Fruit fly (Drosophila melanogaster) whole organism, embryonic: ENCODE results near the gene D12.
A peak's percentile ranks its signal among the peaks of the same experiment; 100 is the strongest.

ENCODE experiments used
- Abd-B ChIP-seq: fragments of 200-800 bp; sonication (Bioruptor generic); optimal IDR thresholded peaks from 2 replicates; lab custom pipeline; 2018; ENCODE audit warnings: missing biosample characterization, mild to moderate bottlenecking, missing genetic modification characterization, moderate library complexity
- Antp ChIP-seq: fragments of 200-800 bp; sonication (Bioruptor generic); optimal IDR thresholded peaks from 3 replicates; lab custom pipeline; 2016; ENCODE audit warnings: missing biosample characterization, missing genetic modification characterization
- CG10543 ChIP-seq: fragments of 200-800 bp; sonication (Bioruptor generic); optimal IDR thresholded peaks from 3 replicates; lab custom pipeline; 2017; ENCODE audit warnings: missing biosample characterization, mild to moderate bottlenecking, missing genetic modification characterization, moderate library complexity
- CG11560 ChIP-seq: fragments of 200-800 bp; sonication (Bioruptor generic); IDR thresholded peaks from 3 replicates; pipeline ENCODE4 v1.3.6; 2022; ENCODE audit warnings: missing biosample characterization, missing genetic modification characterization
- CG12236 ChIP-seq: fragments of 200-800 bp; sonication (Bioruptor generic); optimal IDR thresholded peaks from 2 replicates; lab custom pipeline; 2016; ENCODE audit warnings: missing biosample characterization, missing genetic modification characterization
- CG15011 ChIP-seq: fragments of 200-800 bp; sonication (Bioruptor generic); optimal IDR thresholded peaks from 3 replicates; lab custom pipeline; 2018; ENCODE audit warnings: missing biosample characterization, mild to moderate bottlenecking, missing genetic modification characterization
- CG1529 ChIP-seq: fragments of 200-800 bp; sonication (Bioruptor generic); optimal IDR thresholded peaks from 3 replicates; lab custom pipeline; 2018; ENCODE audit warnings: missing biosample characterization, missing genetic modification characterization
- CG16863 ChIP-seq: fragments of 200-800 bp; sonication (Bioruptor generic); optimal IDR thresholded peaks from 3 replicates; lab custom pipeline; 2016; ENCODE audit warnings: missing biosample characterization, missing genetic modification characterization
- CG17186 ChIP-seq: fragments of 200-800 bp; sonication (Bioruptor generic); optimal IDR thresholded peaks from 3 replicates; lab custom pipeline; 2017; ENCODE audit warnings: missing biosample characterization, missing genetic modification reagents, missing genetic modification characterization
- CG17802 ChIP-seq: fragments of 200-800 bp; sonication (Bioruptor generic); optimal IDR thresholded peaks from 2 replicates; lab custom pipeline; 2018; ENCODE audit warnings: missing biosample characterization, mild to moderate bottlenecking, missing genetic modification characterization, moderate library complexity
- CG17912 ChIP-seq: fragments of 200-800 bp; sonication (Bioruptor generic); optimal IDR thresholded peaks from 2 replicates; lab custom pipeline; 2018; ENCODE audit warnings: missing biosample characterization, mild to moderate bottlenecking, missing genetic modification characterization
- CG1792 ChIP-seq: fragments of 200-800 bp; sonication (Bioruptor generic); optimal IDR thresholded peaks from 2 replicates; lab custom pipeline; 2016; ENCODE audit warnings: missing biosample characterization, missing genetic modification characterization
- CG18619 ChIP-seq: fragments of 200-800 bp; sonication (Bioruptor generic); optimal IDR thresholded peaks from 3 replicates; lab custom pipeline; 2017; ENCODE audit warnings: missing biosample characterization, mild to moderate bottlenecking, missing genetic modification characterization
- CG32767 ChIP-seq: fragments of 200-800 bp; sonication (Bioruptor generic); IDR thresholded peaks from 2 replicates; pipeline ENCODE4 v1.3.6; 2022; ENCODE audit warnings: missing biosample characterization, missing genetic modification characterization
- CG3726 ChIP-seq: fragments of 200-800 bp; sonication (Bioruptor generic); IDR thresholded peaks from 3 replicates; pipeline ENCODE4, ENCODE4 v1.3.6; 2022; ENCODE audit warnings: missing biosample characterization, missing genetic modification characterization
- CG3995 ChIP-seq: fragments of 200-800 bp; sonication (Bioruptor generic); optimal IDR thresholded peaks from 3 replicates; lab custom pipeline; 2016; ENCODE audit warnings: missing biosample characterization, missing genetic modification characterization
- CG6683 ChIP-seq: fragments of 200-800 bp; sonication (Bioruptor generic); optimal IDR thresholded peaks from 2 replicates; lab custom pipeline; 2017; ENCODE audit warnings: missing biosample characterization, mild to moderate bottlenecking, missing genetic modification characterization, missing genetic modification reagents
- CG7839 ChIP-seq: fragments of 200-800 bp; sonication (Bioruptor generic); optimal IDR thresholded peaks from 3 replicates; lab custom pipeline; 2018; ENCODE audit warnings: missing biosample characterization, mild to moderate bottlenecking, missing genetic modification characterization, moderate library complexity
- CG8478 ChIP-seq: fragments of >200 bp; optimal IDR thresholded peaks from 2 replicates; lab custom pipeline; 2018
- CG8924 ChIP-seq: fragments of 200-800 bp; optimal IDR thresholded peaks from 3 replicates; lab custom pipeline; 2019; ENCODE audit warnings: missing biosample characterization, mild to moderate bottlenecking, missing genetic modification characterization, moderate library complexity
- Camta ChIP-seq: fragments of 200-800 bp; sonication (Bioruptor generic); optimal IDR thresholded peaks from 2 replicates; lab custom pipeline; 2016; ENCODE audit warnings: missing biosample characterization, missing genetic modification characterization
- Dbx ChIP-seq: fragments of 200-800 bp; sonication (Bioruptor generic); IDR thresholded peaks from 3 replicates; pipeline ENCODE4 v1.3.6; 2022; ENCODE audit warnings: missing biosample characterization, missing genetic modification characterization
- Fer1 ChIP-seq: fragments of 200-800 bp; sonication (Bioruptor generic); optimal IDR thresholded peaks from 2 replicates; lab custom pipeline; 2017; ENCODE audit warnings: missing biosample characterization, mild to moderate bottlenecking, missing genetic modification characterization
- GATAe ChIP-seq: fragments of 200-800 bp; sonication (Bioruptor generic); conservative IDR thresholded peaks from 2 replicates; pipeline ENCODE4 v1.3.6; 2022; ENCODE audit warnings: missing biosample characterization, missing genetic modification characterization
- Gug ChIP-seq: fragments of 200-800 bp; sonication (Bioruptor generic); IDR thresholded peaks from 4 replicates; pipeline ENCODE4 v1.3.6; 2022; ENCODE audit warnings: missing biosample characterization, missing genetic modification characterization
- H15 ChIP-seq: fragments of 200-800 bp; sonication (Bioruptor generic); IDR thresholded peaks from 3 replicates; pipeline ENCODE4 v1.3.6; 2022; ENCODE audit warnings: missing biosample characterization, missing genetic modification characterization
- Hmx ChIP-seq: fragments of 200-800 bp; sonication (Bioruptor generic); optimal IDR thresholded peaks from 2 replicates; lab custom pipeline; 2016; ENCODE audit warnings: missing biosample characterization, missing genetic modification characterization
- Myb ChIP-seq: fragments of 200-800 bp; sonication (Bioruptor generic); optimal IDR thresholded peaks from 2 replicates; lab custom pipeline; 2016; ENCODE audit warnings: missing biosample characterization, missing genetic modification characterization
- Six4 ChIP-seq: fragments of 200-800 bp; sonication (Bioruptor generic); optimal IDR thresholded peaks from 2 replicates; lab custom pipeline; 2016; ENCODE audit warnings: missing biosample characterization, missing genetic modification characterization
- Spps ChIP-seq: fragments of 200-800 bp; sonication (Bioruptor generic); optimal IDR thresholded peaks from 2 replicates; lab custom pipeline; 2018; ENCODE audit warnings: missing biosample characterization, mild to moderate bottlenecking, missing genetic modification characterization
- corto ChIP-seq: fragments of 200-800 bp; sonication (Bioruptor generic); optimal IDR thresholded peaks from 2 replicates; lab custom pipeline; 2016; ENCODE audit warnings: missing biosample characterization, mild to moderate bottlenecking, missing genetic modification characterization, moderate library complexity
- crol ChIP-seq: fragments of 200-800 bp; sonication (Bioruptor generic); IDR thresholded peaks from 2 replicates; pipeline ENCODE4 v1.3.6; 2022; ENCODE audit warnings: missing biosample characterization, missing genetic modification characterization
- en ChIP-seq: fragments of 200-800 bp; sonication (Bioruptor generic); optimal IDR thresholded peaks from 2 replicates; lab custom pipeline; 2016; ENCODE audit warnings: missing biosample characterization, missing genetic modification characterization
- eyg ChIP-seq: fragments of 200-800 bp; sonication (Bioruptor generic); optimal IDR thresholded peaks from 3 replicates; lab custom pipeline; 2016; ENCODE audit warnings: missing biosample characterization, missing genetic modification characterization
- fd3F ChIP-seq: fragments of 200-800 bp; sonication (Bioruptor generic); optimal IDR thresholded peaks from 2 replicates; lab custom pipeline; 2018; ENCODE audit warnings: missing biosample characterization, mild to moderate bottlenecking, missing genetic modification characterization, moderate library complexity
- gcm ChIP-seq: fragments of 200-800 bp; sonication (Bioruptor generic); optimal IDR thresholded peaks from 2 replicates; lab custom pipeline; 2019; ENCODE audit warnings: missing biosample characterization, mild to moderate bottlenecking, missing genetic modification characterization, moderate library complexity
- gsb-n ChIP-seq: fragments of 200-800 bp; sonication (Bioruptor generic); optimal IDR thresholded peaks from 3 replicates; lab custom pipeline; 2018; ENCODE audit warnings: missing biosample characterization, mild to moderate bottlenecking, missing genetic modification characterization
- hth ChIP-seq: fragments of >200 bp; optimal IDR thresholded peaks from 2 replicates; lab custom pipeline; 2017; ENCODE audit warnings: inconsistent platforms
- lbe ChIP-seq: fragments of 200-800 bp; sonication (Bioruptor generic); optimal IDR thresholded peaks from 2 replicates; lab custom pipeline; 2016; ENCODE audit warnings: missing biosample characterization, mild to moderate bottlenecking, missing genetic modification characterization
- mam ChIP-seq: fragments of 200-800 bp; sonication (Bioruptor generic); optimal IDR thresholded peaks from 3 replicates; lab custom pipeline; 2016; ENCODE audit warnings: missing biosample characterization, missing genetic modification characterization
- prd ChIP-seq, 3 experiments: fragments of >200 bp in 2 of 3; fragments of 200-800 bp in 1 of 3; sonication (Bioruptor generic) in 1 of 3; optimal IDR thresholded peaks in 2 of 3; IDR thresholded peaks in 1 of 3; 2 replicates in 2 of 3; 3 replicates in 1 of 3; pipeline versions ENCODE4 v1.3.6 to Lab custom; 2017 to 2022; ENCODE audit warnings: missing biosample characterization in 1 of 3, missing genetic modification characterization in 1 of 3
- pzg ChIP-seq: fragments of 200-800 bp; sonication (Bioruptor generic); optimal IDR thresholded peaks from 3 replicates; lab custom pipeline; 2018; ENCODE audit warnings: missing biosample characterization, mild to moderate bottlenecking, missing genetic modification characterization, moderate library complexity
- run ChIP-seq: fragments of 200-800 bp; sonication (Bioruptor generic); optimal IDR thresholded peaks from 3 replicates; lab custom pipeline; 2018; ENCODE audit warnings: missing biosample characterization, mild to moderate bottlenecking, missing genetic modification characterization
- sens ChIP-seq: fragments of 200-800 bp; sonication (Bioruptor generic); peaks from one replicate; lab custom pipeline; 2016; ENCODE audit warnings: missing biosample characterization, missing genetic modification characterization
- shn ChIP-seq: fragments of 200-800 bp; sonication (Bioruptor generic); optimal IDR thresholded peaks from 3 replicates; lab custom pipeline; 2016; ENCODE audit warnings: missing biosample characterization, missing genetic modification characterization
- stc ChIP-seq: fragments of 200-800 bp; sonication (Bioruptor generic); IDR thresholded peaks from 2 replicates; pipeline ENCODE4 v1.3.6; 2022; ENCODE audit warnings: missing biosample characterization, missing genetic modification characterization
- tgo ChIP-seq: fragments of 200-800 bp; sonication (Bioruptor generic); IDR thresholded peaks from 3 replicates; pipeline ENCODE4 v1.3.6; 2022; ENCODE audit warnings: missing biosample characterization, missing genetic modification characterization
- toy ChIP-seq: fragments of 200-800 bp; sonication (Bioruptor generic); IDR thresholded peaks from 2 replicates; pipeline ENCODE4 v1.3.6; 2022; ENCODE audit warnings: missing biosample characterization, missing genetic modification characterization
- trem ChIP-seq: fragments of 200-800 bp; optimal IDR thresholded peaks from 3 replicates; lab custom pipeline; 2019; ENCODE audit warnings: missing biosample characterization, mild to moderate bottlenecking, missing genetic modification characterization, moderate library complexity
- trh ChIP-seq: fragments of 200-800 bp; sonication (Bioruptor generic); optimal IDR thresholded peaks from 2 replicates; lab custom pipeline; 2016; ENCODE audit warnings: missing biosample characterization, missing genetic modification characterization
- zen ChIP-seq: fragments of 200-800 bp; sonication (Bioruptor generic); optimal IDR thresholded peaks from 3 replicates; lab custom pipeline; 2018; ENCODE audit warnings: missing biosample characterization, mild to moderate bottlenecking, missing genetic modification characterization, moderate library complexity

Gene D12

DNA sequence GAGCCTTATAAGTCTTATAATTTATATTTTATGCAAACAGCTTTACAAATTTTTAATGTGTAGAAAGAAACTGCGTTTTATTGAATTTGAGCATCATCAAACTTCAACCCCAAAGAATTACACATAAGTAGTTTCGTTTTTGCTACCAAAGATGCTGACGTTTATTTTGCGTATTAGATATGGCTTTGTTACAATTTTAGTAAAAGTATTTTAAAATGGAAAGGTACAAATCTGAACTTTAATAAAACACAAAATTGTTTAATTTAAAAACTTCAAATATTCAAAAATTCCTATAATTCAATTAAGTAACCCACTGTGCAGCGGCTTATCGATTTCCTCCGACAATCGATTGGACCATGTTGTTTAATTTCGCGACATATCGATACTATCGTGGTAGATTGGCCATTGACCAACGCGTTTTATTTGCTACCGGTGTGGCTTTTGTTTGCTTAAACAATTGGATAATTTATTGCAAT lies 27.0 kb upstream of the D12 start, which contains the start of gene prg (continued):
- TF ChIP-seq H15 (GFP tag; lab: Robert Waterston, UW) (peak; percentile 49; the same call in 1 of the 3 replicates), run (tag; lab: Kevin White, UChicago) (peak; percentile 8), hth (lab: Kevin White, UChicago) (no peak), CG3995 (peak; percentile 48), pzg (GFP tag; lab: Kevin White, UChicago) (peak; percentile 59), Antp (GFP tag; lab: Kevin White, UChicago) (peak; percentile 56), shn (peak; percentile 31), fd3F (GFP tag; lab: Kevin White, UChicago) (peak; percentile 53), CG1529 (GFP tag; lab: Kevin White, UChicago) (peak; percentile 37), tgo (GFP tag; lab: Robert Waterston, UW) (peak; percentile 67), CG18619 (GFP tag; lab: Kevin White, UChicago) (peak; percentile 52), Abd-B (GFP tag; lab: Kevin White, UChicago) (peak; percentile 52), CG7839 (tag; lab: Kevin White, UChicago) (peak; percentile 79), trh (GFP tag; lab: Kevin White, UChicago) (no peak), CG8924 (tag; lab: Kevin White, UChicago) (peak; percentile 66), sens (peak; percentile 97), CG12236 (peak; percentile 43), stc (GFP tag; lab: Robert Waterston, UW) (peak; percentile 56), toy (GFP tag; lab: Robert Waterston, UW) (no peak), crol (GFP tag; lab: Robert Waterston, UW) (no peak), en (GFP tag; lab: Kevin White, UChicago) (peak; percentile 22), mam (GFP tag; lab: Kevin White, UChicago) (peak; percentile 79), CG8478 (lab: Kevin White, UChicago) (no peak), Fer1 (GFP tag; lab: Kevin White, UChicago) (peak; percentile 79), Six4 (GFP tag; lab: Kevin White, UChicago) (peak; percentile 26), Myb (GFP tag; lab: Kevin White, UChicago) (peak; percentile 55), Camta (GFP tag; lab: Kevin White, UChicago) (peak; percentile 62), gcm (GFP tag; lab: Kevin White, UChicago) (peak; percentile 45), CG3726 (GFP tag; lab: Robert Waterston, UW) (no peak), corto (no peak), eyg (peak; percentile 52), CG16863 (GFP tag; lab: Kevin White, UChicago) (peak; percentile 67), CG17912 (GFP tag; lab: Kevin White, UChicago) (no peak), gsb-n (tag; lab: Kevin White, UChicago) (peak; percentile 58), Spps (tag; lab: Kevin White, UChicago) (no peak), CG11560 (tag; lab: Robert Waterston, UW) (no peak), CG6683 (GFP tag; lab: Kevin White, UChicago) (no peak), Hmx (GFP tag; lab: Kevin White, UChicago) (peak; percentile 62), zen (tag; lab: Kevin White, UChicago) (peak; percentile 40), CG17186 (GFP tag; lab: Kevin White, UChicago) (no peak), GATAe (GFP tag; lab: Robert Waterston, UW) (0 out of 2 replicates have a peak, but pooled peaks have one; percentile 16), Dbx (peak; percentile 81), CG32767 (GFP tag; lab: Robert Waterston, UW) (peak; percentile 41; the same call in 1 of the 2 replicates), CG15011 (peak; percentile 44), trem (tag; lab: Kevin White, UChicago) (peak; percentile 68), CG10543 (GFP tag; lab: Kevin White, UChicago) (peak; percentile 72), Gug (GFP tag; lab: Robert Waterston, UW) (peak; percentile 10; the same call in 1 of the 4 replicates), prd (optimal IDR thresholded peaks at IDR 0.05; lab: Kevin White, UChicago) (no peak), prd (GFP tag; IDR thresholded peaks at IDR 0.05; lab: Robert Waterston, UW) (no peak; the same call in 2 of the 3 replicates), CG1792 (GFP tag; lab: Kevin White, UChicago) (peak; percentile 50), CG17802 (no peak), lbe (GFP tag; lab: Kevin White, UChicago) (peak; percentile 64)
